Fruit fly (Drosophila melanogaster) whole organism: ENCODE data around the gene CG1998.

Experiments used
- CG8478 ChIP-seq: fragments of >200 bp; optimal IDR thresholded peaks from 2 replicates; lab custom pipeline; 2018; ENCODE audit warnings: inconsistent platforms
- pan ChIP-seq: fragments of >200 bp; optimal IDR thresholded peaks from 2 replicates; lab custom pipeline; 2017
- usp ChIP-seq: fragments of >200 bp; optimal IDR thresholded peaks from 2 replicates; lab custom pipeline; 2017; ENCODE audit warnings: missing biosample characterization, missing genetic modification characterization, mixed read lengths

DNA sequence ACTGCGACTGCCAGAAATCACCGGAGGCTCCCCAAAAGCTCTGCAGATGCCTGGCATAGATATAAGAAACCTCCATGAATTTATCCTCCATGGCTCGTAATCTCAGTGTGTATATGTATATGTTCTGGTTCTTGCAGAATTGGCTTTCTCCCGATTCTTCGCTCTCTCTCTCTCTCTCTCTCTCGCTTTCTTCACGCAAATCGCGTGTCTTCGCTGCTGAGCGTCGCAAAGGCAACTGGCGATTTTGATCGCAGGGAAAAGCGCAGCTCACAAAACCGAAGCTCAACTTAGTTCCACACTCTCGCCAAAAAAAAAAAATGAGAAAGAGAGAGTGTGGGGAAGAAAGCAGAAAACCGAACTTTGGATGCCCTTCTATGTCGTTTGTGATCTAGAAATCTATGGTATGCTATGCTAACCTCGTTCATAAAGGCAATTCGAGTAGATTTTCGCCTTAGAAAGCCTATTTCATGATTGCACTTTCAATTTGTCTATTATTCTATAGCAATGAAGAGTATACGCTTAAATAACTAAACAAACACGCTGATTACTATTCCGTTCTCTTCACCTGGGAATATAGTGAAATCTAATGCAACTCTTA is 1.4 kb downstream of the CG1998 start:
- no peak for TF ChIP-seq pan (lab: Kevin White, UChicago)
- TF ChIP-seq CG8478 (lab: Kevin White, UChicago): no peak
- TF ChIP-seq usp: no peak
